Worm (Caenorhabditis elegans) whole organism, L1 larva: ENCODE data around the gene W01F3.2.

ENCODE experiments used
- C34B4.2 ChIP-seq: sonication (generic microtip); optimal IDR thresholded peaks from 2 replicates; lab custom pipeline; 2017; ENCODE audit warnings: mild to moderate bottlenecking, missing genetic modification characterization, missing compliant biosample characterization
- F16B12.6 ChIP-seq: fragments of 150-350 bp; optimal IDR thresholded peaks from 2 replicates; lab custom pipeline; 2014; ENCODE audit warnings: missing biosample characterization, missing genetic modification characterization
- aha-1 ChIP-seq: fragments of 150-350 bp; optimal IDR thresholded peaks from 2 replicates; lab custom pipeline; 2014; ENCODE audit warnings: missing biosample characterization, missing genetic modification characterization
- alr-1 ChIP-seq: fragments of 200-800 bp; sonication (Bioruptor generic); optimal IDR thresholded peaks from 2 replicates; lab custom pipeline; 2018; ENCODE audit warnings: borderline replicate concordance, mild to moderate bottlenecking, missing genetic modification characterization, missing compliant biosample characterization
- aly-2 ChIP-seq: fragments of 150-350 bp; optimal IDR thresholded peaks from 2 replicates; lab custom pipeline; 2014; ENCODE audit warnings: missing biosample characterization, missing genetic modification characterization
- blmp-1 ChIP-seq: fragments of 150-350 bp; optimal IDR thresholded peaks from 2 replicates; lab custom pipeline; 2014; ENCODE audit warnings: missing biosample characterization, missing genetic modification characterization
- ceh-8 ChIP-seq: fragments of 200-800 bp; sonication (Bioruptor generic); optimal IDR thresholded peaks from 2 replicates; lab custom pipeline; 2018; ENCODE audit warnings: mild to moderate bottlenecking, missing genetic modification characterization, moderate library complexity, missing compliant biosample characterization
- ceh-90 ChIP-seq: sonication (generic microtip); optimal IDR thresholded peaks from 2 replicates; lab custom pipeline; 2016; ENCODE audit warnings: missing genetic modification characterization, missing compliant biosample characterization
- ces-1 ChIP-seq: fragments of 150-350 bp; optimal IDR thresholded peaks from 2 replicates; lab custom pipeline; 2014; ENCODE audit warnings: missing biosample characterization, missing genetic modification reagents, missing genetic modification characterization
- dpl-1 ChIP-seq, 3 experiments: fragments of 150-350 bp in 2 of 3; sonication (generic microtip) in 1 of 3; optimal IDR thresholded peaks; 2 replicates each; lab custom pipeline; 2014 to 2017; ENCODE audit warnings: missing biosample characterization in 3 of 3, missing genetic modification characterization in 3 of 3, missing genetic modification reagents in 3 of 3
- egl-13 ChIP-seq: sonication (generic microtip); optimal IDR thresholded peaks from 2 replicates; lab custom pipeline; 2016; ENCODE audit warnings: missing genotype, missing genetic modification reagents, missing genetic modification characterization, missing compliant biosample characterization
- fkh-4 ChIP-seq: sonication (generic microtip); optimal IDR thresholded peaks from 2 replicates; lab custom pipeline; 2016; ENCODE audit warnings: missing compliant biosample characterization, missing genetic modification characterization, borderline replicate concordance
- fos-1 ChIP-seq: fragments of 150-350 bp; optimal IDR thresholded peaks from 2 replicates; lab custom pipeline; 2014; ENCODE audit warnings: missing biosample characterization, missing genetic modification characterization
- grh-1 ChIP-seq: fragments of 200-800 bp; sonication (Bioruptor generic); IDR thresholded peaks from 2 replicates; pipeline ENCODE4 v1.3.6; 2022; ENCODE audit warnings: missing genetic modification reagents, missing genetic modification characterization, missing compliant biosample characterization
- irx-1 ChIP-seq: sonication (generic microtip); optimal IDR thresholded peaks from 2 replicates; lab custom pipeline; 2016; ENCODE audit warnings: missing genetic modification characterization, missing compliant biosample characterization
- isw-1 ChIP-seq: fragments of 200-800 bp; sonication (Bioruptor generic); IDR thresholded peaks from 2 replicates; pipeline ENCODE4 v1.3.6; 2022; ENCODE audit warnings: missing genetic modification characterization, missing compliant biosample characterization
- lin-13 ChIP-seq: fragments of 150-350 bp; optimal IDR thresholded peaks from 2 replicates; lab custom pipeline; 2014; ENCODE audit warnings: missing biosample characterization, missing genetic modification reagents, missing genetic modification characterization
- lin-14 ChIP-seq: fragments of 200-800 bp; sonication (Bioruptor generic); optimal IDR thresholded peaks from 2 replicates; lab custom pipeline; 2018; ENCODE audit warnings: mild to moderate bottlenecking, missing genetic modification characterization, moderate library complexity, missing compliant biosample characterization
- lin-35 ChIP-seq, 2 experiments: fragments of 150-350 bp; optimal IDR thresholded peaks; 2 replicates each; lab custom pipeline; 2014; ENCODE audit warnings: missing biosample characterization in 2 of 2, missing genetic modification characterization in 2 of 2, missing genetic modification reagents in 2 of 2
- lin-39 ChIP-seq: fragments of 150-350 bp; optimal IDR thresholded peaks from 2 replicates; lab custom pipeline; 2014; ENCODE audit warnings: missing biosample characterization, missing genetic modification reagents, missing genetic modification characterization
- nhr-19 ChIP-seq: fragments of 200-800 bp; sonication (Bioruptor generic); conservative IDR thresholded peaks from 2 replicates; pipeline ENCODE4 v1.3.6; 2022; ENCODE audit warnings: missing genetic modification characterization, missing compliant biosample characterization
- nhr-28 ChIP-seq: fragments of 150-350 bp; optimal IDR thresholded peaks from 2 replicates; lab custom pipeline; 2014; ENCODE audit warnings: missing biosample characterization, missing genetic modification characterization
- nhr-47 ChIP-seq: sonication (generic microtip); optimal IDR thresholded peaks from 2 replicates; lab custom pipeline; 2016; ENCODE audit warnings: mild to moderate bottlenecking, missing genetic modification characterization, moderate library complexity, missing compliant biosample characterization
- nhr-76 ChIP-seq: sonication (generic microtip); optimal IDR thresholded peaks from 2 replicates; lab custom pipeline; 2017; ENCODE audit warnings: missing biosample characterization, missing genetic modification characterization
- nhr-77 ChIP-seq: fragments of 150-350 bp; optimal IDR thresholded peaks from 2 replicates; lab custom pipeline; 2014; ENCODE audit warnings: missing biosample characterization, missing genetic modification characterization
- nhr-85 ChIP-seq: sonication (generic microtip); peaks from one replicate; lab custom pipeline; 2016; ENCODE audit warnings: missing genetic modification characterization, inconsistent platforms, missing compliant biosample characterization
- pag-3 ChIP-seq: sonication (generic microtip); optimal IDR thresholded peaks from 2 replicates; lab custom pipeline; 2017; ENCODE audit warnings: missing genetic modification characterization, mild to moderate bottlenecking, missing compliant biosample characterization, antibody characterized with exemption, borderline replicate concordance; ENCODE audit not compliant: insufficient read depth
- pax-3 ChIP-seq: fragments of 200-800 bp; sonication (Bioruptor generic); optimal IDR thresholded peaks from 2 replicates; lab custom pipeline; 2018; ENCODE audit warnings: mild to moderate bottlenecking, missing genetic modification characterization, moderate library complexity, missing compliant biosample characterization
- rnt-1 ChIP-seq: sonication (generic microtip); optimal IDR thresholded peaks from 2 replicates; lab custom pipeline; 2016; ENCODE audit warnings: mild to moderate bottlenecking, missing genetic modification characterization, moderate library complexity, missing compliant biosample characterization
- skn-1 ChIP-seq: fragments of 150-350 bp; optimal IDR thresholded peaks from 2 replicates; lab custom pipeline; 2014; ENCODE audit warnings: missing biosample characterization, missing genetic modification characterization
- snu-23 ChIP-seq: sonication (generic microtip); optimal IDR thresholded peaks from 2 replicates; lab custom pipeline; 2016; ENCODE audit warnings: missing genetic modification characterization, missing compliant biosample characterization
- sptf-1 ChIP-seq: fragments of 150-350 bp; optimal IDR thresholded peaks from 2 replicates; lab custom pipeline; 2014; ENCODE audit warnings: missing biosample characterization, missing genetic modification characterization
- sup-37 ChIP-seq: fragments of 200-800 bp; sonication (Bioruptor generic); optimal IDR thresholded peaks from 2 replicates; lab custom pipeline; 2018; ENCODE audit warnings: mild to moderate bottlenecking, missing genetic modification characterization, missing compliant biosample characterization
- tlp-1 ChIP-seq: fragments of 150-350 bp; optimal IDR thresholded peaks from 2 replicates; lab custom pipeline; 2014; ENCODE audit warnings: missing biosample characterization, missing genetic modification characterization
- unc-30 ChIP-seq: sonication (generic microtip); optimal IDR thresholded peaks from 2 replicates; lab custom pipeline; 2017; ENCODE audit warnings: missing biosample characterization, missing genetic modification characterization
- unc-62 ChIP-seq: fragments of 150-350 bp; optimal IDR thresholded peaks from 2 replicates; lab custom pipeline; 2014; ENCODE audit warnings: missing biosample characterization, missing genetic modification reagents, missing genetic modification characterization
- zag-1 ChIP-seq: fragments of 150-350 bp; optimal IDR thresholded peaks from 2 replicates; lab custom pipeline; 2014; ENCODE audit warnings: missing biosample characterization, missing genetic modification characterization

Gene W01F3.2

DNA sequence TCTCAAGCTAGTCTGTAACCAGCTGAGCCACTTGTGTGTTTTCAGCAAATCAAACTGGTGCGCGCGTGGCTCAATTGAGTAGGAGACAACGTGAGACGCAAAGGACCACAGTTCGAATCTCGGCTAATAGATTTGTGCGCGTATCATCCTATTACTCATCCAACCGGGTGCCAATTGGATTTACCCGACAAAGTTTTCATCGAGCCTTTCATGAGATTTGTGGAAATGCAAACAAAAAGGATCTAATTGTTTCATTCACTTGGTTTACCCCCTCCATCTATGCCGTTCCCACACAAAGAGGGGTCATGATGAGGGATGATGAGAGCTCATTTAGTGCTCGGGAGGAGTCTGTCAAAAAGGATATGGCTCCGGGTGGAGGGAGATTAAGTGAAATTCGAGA, 5.0 kb upstream of the W01F3.2 start:
- no peak for TF ChIP-seq nhr-28 (tag; lab: Kevin White, UChicago)
- TF ChIP-seq zag-1 (tag; lab: Kevin White, UChicago), result no peak
- no peak for TF ChIP-seq irx-1 (tag; lab: Kevin White, UChicago)
- TF ChIP-seq C34B4.2 (tag; lab: Kevin White, UChicago), result no peak
- TF ChIP-seq grh-1 (GFP tag; lab: Robert Waterston, UW), result no peak
- no peak for TF ChIP-seq nhr-85 (tag; lab: Kevin White, UChicago)
- TF ChIP-seq ceh-90, result no peak
- TF ChIP-seq egl-13 (tag; lab: Kevin White, UChicago), result no peak
- no peak for TF ChIP-seq dpl-1 (GFP tag; optimal IDR thresholded peaks at IDR 0.05; lab: Kevin White, UChicago)
- TF ChIP-seq aha-1 (tag; lab: Kevin White, UChicago), result no peak
- no peak for TF ChIP-seq nhr-77 (tag; lab: Kevin White, UChicago)
- TF ChIP-seq pag-3, result no peak
- no peak for TF ChIP-seq lin-14 (GFP tag; lab: Kevin White, UChicago)
- TF ChIP-seq nhr-76 (tag; lab: Kevin White, UChicago), result no peak
- TF ChIP-seq fkh-4 (tag; lab: Kevin White, UChicago), result no peak
- TF ChIP-seq snu-23, result no peak
- no peak for TF ChIP-seq F16B12.6
- TF ChIP-seq rnt-1, result no peak
- TF ChIP-seq tlp-1 (tag; lab: Kevin White, UChicago), result no peak

ce11 chrV:20656626-20657025, 3.5 kb upstream of the W01F3.2 start:
- TF ChIP-seq aly-2 (tag; lab: Kevin White, UChicago) (no peak), sptf-1 (tag; lab: Kevin White, UChicago) (no peak), isw-1 (GFP tag; lab: Robert Waterston, UW) (no peak), lin-35 (GFP tag; optimal IDR thresholded peaks at IDR 0.05; lab: Kevin White, UChicago) (no peak), nhr-19 (GFP tag; lab: Robert Waterston, UW) (no peak), ces-1 (GFP tag; lab: Kevin White, UChicago) (no peak), unc-62 (GFP tag; lab: Kevin White, UChicago) (no peak), fkh-4 (tag; lab: Kevin White, UChicago) (no peak), lin-13 (GFP tag; lab: Kevin White, UChicago) (no peak), alr-1 (tag; lab: Kevin White, UChicago) (no peak), irx-1 (tag; lab: Kevin White, UChicago) (no peak), unc-30 (tag; lab: Kevin White, UChicago) (no peak), nhr-47 (tag; lab: Kevin White, UChicago) (no peak)

- TF ChIP-seq blmp-1 (peak; percentile 90), lin-14 (GFP tag; lab: Kevin White, UChicago) (no peak), pax-3 (tag; lab: Kevin White, UChicago) (no peak)
Measured at ce11 chrV:20662474-20662873, 2.3 kb downstream of the W01F3.2 start.

DNA sequence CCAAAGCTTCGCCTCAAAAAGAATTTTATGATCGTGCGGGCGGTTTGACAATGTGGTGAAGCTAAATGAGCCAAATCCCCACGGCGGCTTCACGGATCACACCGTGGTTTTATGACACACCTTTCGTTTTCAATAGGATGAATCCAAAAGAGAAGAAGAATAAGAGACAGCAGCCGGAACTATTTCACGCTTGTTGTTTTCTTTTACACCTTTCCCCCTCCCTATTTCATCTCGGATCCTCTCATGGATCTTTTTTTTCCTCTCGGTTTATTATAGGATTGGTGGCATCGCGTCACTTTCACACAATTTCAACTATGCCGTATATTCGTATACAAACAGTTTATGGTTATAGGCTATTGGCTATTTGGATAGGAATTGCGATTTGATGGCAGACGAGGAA, 3.6 kb downstream of the W01F3.2 start:
- no peak for TF ChIP-seq fos-1
- peak; percentile 74 for TF ChIP-seq blmp-1

DNA sequence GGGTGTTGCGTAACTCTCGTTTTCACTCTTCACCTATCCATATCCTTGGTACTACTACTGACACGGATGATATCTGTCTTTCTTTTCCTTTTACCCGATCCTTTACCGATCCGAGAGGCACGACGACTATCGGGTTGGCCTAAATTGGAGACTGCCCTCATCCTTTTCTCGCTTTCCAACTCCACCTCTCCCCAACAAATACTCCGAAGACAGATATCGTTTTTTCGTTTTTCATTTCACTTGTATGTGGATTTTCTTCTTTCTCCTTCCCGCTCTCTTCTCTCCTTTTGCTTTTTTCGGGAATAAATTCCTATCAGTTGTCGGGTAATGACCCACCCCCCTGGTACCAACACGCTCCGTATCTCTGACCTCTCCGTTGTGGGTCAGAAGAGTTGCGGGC, 4.8 kb downstream of the W01F3.2 start:
- TF ChIP-seq pax-3 (tag; lab: Kevin White, UChicago) (no peak), blmp-1 (peak; percentile 99)

ce11 chrV:20666905-20667304, 6.8 kb downstream of the W01F3.2 start, which contains the start of gene mlt-11:
mlt-11 (plus strand) TSS chrV:20667205.
- no peak for TF ChIP-seq pag-3
- no peak for TF ChIP-seq sup-37 (GFP tag; lab: Kevin White, UChicago)
- no peak for TF ChIP-seq egl-13 (tag; lab: Kevin White, UChicago)
- no peak for TF ChIP-seq snu-23
- TF ChIP-seq lin-39, result no peak
- no peak for TF ChIP-seq skn-1
- TF ChIP-seq blmp-1, result peak; percentile 76
- TF ChIP-seq ceh-8, result no peak
